Worm (Caenorhabditis elegans): ENCODE data around the gene sars-1.

sars-1 gene

DNA sequence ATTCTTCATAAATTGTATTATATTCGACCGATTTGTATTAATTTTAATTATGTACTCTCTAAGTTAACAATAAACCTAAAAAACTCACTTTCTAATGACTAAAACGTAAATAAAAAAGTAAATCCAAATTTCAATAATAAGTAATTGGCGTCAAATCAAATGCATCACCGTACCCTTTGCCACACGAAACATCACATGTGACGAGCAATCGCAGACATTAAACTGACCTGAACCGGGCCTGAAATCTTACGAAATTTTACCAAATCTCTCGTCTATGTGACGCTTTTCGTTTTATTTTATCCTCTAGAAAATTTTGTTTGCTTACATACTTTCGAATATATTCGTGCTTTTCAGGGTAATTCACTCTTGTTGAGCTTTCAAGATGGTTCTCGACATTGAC is at the start of gene sars-1, which contains the start of gene C47E12.2:
sars-1 (plus strand) TSS at position 355 of the 400 bp plus-strand sequence.
C47E12.2 (minus strand) TSS at position 131 of the 400 bp plus-strand sequence.
- TF ChIP-seq nhr-232 (tag; optimal IDR thresholded peaks at IDR 0.05) (no peak), pqm-1 (tag; optimal IDR thresholded peaks at IDR 0.05) (no peak), pha-2 (tag; optimal IDR thresholded peaks at IDR 0.05) (no peak), C38D4.7 (GFP tag; optimal IDR thresholded peaks at IDR 0.05) (no peak), ceh-24 (tag; optimal IDR thresholded peaks at IDR 0.05) (no peak), ceh-22 (tag; optimal IDR thresholded peaks at IDR 0.05) (no peak), ceh-9 (tag; optimal IDR thresholded peaks at IDR 0.05) (no peak), ceh-34 (tag; optimal IDR thresholded peaks at IDR 0.05) (no peak), hlh-6 (tag; optimal IDR thresholded peaks at IDR 0.05) (no peak), pat-9 (tag; optimal IDR thresholded peaks at IDR 0.05) (no peak), tbx-7 (tag; optimal IDR thresholded peaks at IDR 0.05) (no peak), hlh-13 (GFP tag; optimal IDR thresholded peaks at IDR 0.05) (no peak), K02D7.2 (tag; optimal IDR thresholded peaks at IDR 0.05) (no peak), ceh-30 (tag; optimal IDR thresholded peaks at IDR 0.05) (no peak), nhr-11 (tag; optimal IDR thresholded peaks at IDR 0.05) (no peak), dmd-4 (tag; optimal IDR thresholded peaks at IDR 0.05; ENCODE audit: borderline replicate concordance) (no peak)

DNA sequence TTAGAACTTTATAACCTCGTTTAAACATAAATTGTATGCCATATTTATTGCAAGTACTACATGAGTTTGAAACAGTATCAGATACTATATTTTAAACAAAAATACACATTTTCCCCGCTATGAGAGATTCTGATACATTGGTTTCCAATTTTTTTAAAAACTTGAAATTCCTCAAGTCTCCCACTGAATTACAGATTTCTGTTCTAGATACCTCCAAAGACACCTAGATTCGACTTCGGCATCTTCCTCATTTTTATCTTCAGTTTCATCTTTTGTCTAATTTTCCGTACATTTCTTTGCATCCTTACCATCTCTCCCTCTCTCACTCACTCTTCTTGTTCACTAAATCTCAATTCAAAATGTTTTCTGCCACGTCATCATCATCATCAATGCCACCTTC is 39.6 kb upstream of the sars-1 start, which contains the start of gene T13H10.2:
T13H10.2 (plus strand) TSS at position 301 of the 400 bp plus-strand sequence.
- no peak for TF ChIP-seq ceh-34 (tag; optimal IDR thresholded peaks at IDR 0.05)
- TF ChIP-seq mec-3 (tag; optimal IDR thresholded peaks at IDR 0.05; ENCODE audit: borderline replicate concordance): no peak
- TF ChIP-seq pha-2 (tag; optimal IDR thresholded peaks at IDR 0.05): no peak
- TF ChIP-seq dmd-4 (tag; optimal IDR thresholded peaks at IDR 0.05; ENCODE audit: borderline replicate concordance): no peak
- TF ChIP-seq rnt-1 (tag; optimal IDR thresholded peaks at IDR 0.05): no peak
- no peak for TF ChIP-seq npax-4 (tag; optimal IDR thresholded peaks at IDR 0.05)
- no peak for TF ChIP-seq ceh-9 (tag; optimal IDR thresholded peaks at IDR 0.05)
- TF ChIP-seq hlh-13 (GFP tag; optimal IDR thresholded peaks at IDR 0.05): no peak
- TF ChIP-seq ceh-30 (tag; optimal IDR thresholded peaks at IDR 0.05): no peak
- TF ChIP-seq unc-42 (tag; optimal IDR thresholded peaks at IDR 0.05): no peak
- TF ChIP-seq K09A11.1 (tag; optimal IDR thresholded peaks at IDR 0.05; ENCODE audit: insufficient read depth): no peak
- no peak for TF ChIP-seq nhr-11 (tag; optimal IDR thresholded peaks at IDR 0.05)

DNA sequence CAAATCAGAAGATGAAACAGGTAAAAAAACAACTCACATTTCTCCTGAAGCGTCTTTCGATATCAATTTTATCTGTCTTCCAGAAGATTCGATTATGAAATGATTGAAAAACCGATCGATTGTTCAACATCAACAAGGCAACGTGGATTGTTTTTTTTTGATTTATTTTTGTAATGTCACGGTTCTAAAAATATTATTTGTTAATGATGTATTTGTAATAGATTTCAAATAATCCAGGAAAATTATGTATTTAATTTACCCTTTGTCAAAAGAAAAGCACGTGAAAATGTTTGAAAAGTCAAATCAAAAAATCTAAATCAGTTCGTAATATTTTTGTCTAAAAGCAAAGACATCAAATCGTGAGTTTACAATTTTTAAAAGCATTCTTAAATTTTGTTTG is 34.4 kb upstream of the sars-1 start, which contains the start of the genes kin-5 and C47E12.11:
kin-5 (minus strand) TSS at position 101 of the 400 bp plus-strand sequence.
C47E12.11 (plus strand) TSS at position 320 of the 400 bp plus-strand sequence.
- TF ChIP-seq ceh-31 (tag; optimal IDR thresholded peaks at IDR 0.05) (no peak), fkh-10 (GFP tag; optimal IDR thresholded peaks at IDR 0.05) (no peak), ahr-1 (tag; optimal IDR thresholded peaks at IDR 0.05) (no peak), C08G9.2 (tag; optimal IDR thresholded peaks at IDR 0.05) (no peak), eyg-1 (tag; optimal IDR thresholded peaks at IDR 0.05) (no peak), elt-2 (tag; optimal IDR thresholded peaks at IDR 0.05) (no peak), hlh-6 (tag; optimal IDR thresholded peaks at IDR 0.05) (no peak), C38D4.7 (GFP tag; optimal IDR thresholded peaks at IDR 0.05) (no peak), K02D7.2 (tag; optimal IDR thresholded peaks at IDR 0.05) (no peak), pha-2 (tag; optimal IDR thresholded peaks at IDR 0.05) (no peak), pat-9 (tag; optimal IDR thresholded peaks at IDR 0.05) (no peak), ets-4 (tag; optimal IDR thresholded peaks at IDR 0.05) (no peak), T23F11.4 (GFP tag; optimal IDR thresholded peaks at IDR 0.05) (no peak), ceh-22 (tag; optimal IDR thresholded peaks at IDR 0.05) (no peak), dve-1 (tag; optimal IDR thresholded peaks at IDR 0.05) (no peak), ttx-3 (tag; optimal IDR thresholded peaks at IDR 0.05) (no peak), syd-9 (tag; optimal IDR thresholded peaks at IDR 0.05) (no peak), pha-4 (tag; optimal IDR thresholded peaks at IDR 0.05) (no peak)

- no peak for TF ChIP-seq rnt-1 (tag; optimal IDR thresholded peaks at IDR 0.05)
These were observed 30.9 kb upstream of the sars-1 start, which contains the start of the genes C47E12.12 and C47E12.10 for ce11 chrIV:9972629-9973028. TSS of gene C47E12.12 (minus strand) at chrIV:9972729. TSS of gene C47E12.10 (plus strand) at chrIV:9972800.

ce11 chrIV:9974392-9974791 is 29.1 kb upstream of the sars-1 start, which contains the start of gene C47E12.9:
TSS of gene C47E12.9 (plus strand) at chrIV:9974692.
- no peak for TF ChIP-seq pha-4 (tag; optimal IDR thresholded peaks at IDR 0.05)
- no peak for TF ChIP-seq pha-2 (tag; optimal IDR thresholded peaks at IDR 0.05)
- no peak for TF ChIP-seq fkh-10 (GFP tag; optimal IDR thresholded peaks at IDR 0.05)
- TF ChIP-seq fax-1 (tag; optimal IDR thresholded peaks at IDR 0.05): no peak
- TF ChIP-seq ceh-2 (tag; optimal IDR thresholded peaks at IDR 0.05): no peak
- no peak for TF ChIP-seq sox-4 (tag; optimal IDR thresholded peaks at IDR 0.05)
- TF ChIP-seq C38D4.7 (GFP tag; optimal IDR thresholded peaks at IDR 0.05): no peak
- TF ChIP-seq pat-9 (tag; optimal IDR thresholded peaks at IDR 0.05): no peak
- no peak for TF ChIP-seq eyg-1 (tag; optimal IDR thresholded peaks at IDR 0.05)
- no peak for TF ChIP-seq ceh-19 (GFP tag; optimal IDR thresholded peaks at IDR 0.05)
- TF ChIP-seq elt-4 (tag; optimal IDR thresholded peaks at IDR 0.05): no peak
- TF ChIP-seq K02D7.2 (tag; optimal IDR thresholded peaks at IDR 0.05): no peak
- no peak for TF ChIP-seq hlh-30 (tag; optimal IDR thresholded peaks at IDR 0.05; ENCODE audit: insufficient read depth)
- no peak for TF ChIP-seq hlh-6 (tag; optimal IDR thresholded peaks at IDR 0.05)
- no peak for TF ChIP-seq ttx-3 (tag; optimal IDR thresholded peaks at IDR 0.05)
- no peak for TF ChIP-seq npax-4 (tag; optimal IDR thresholded peaks at IDR 0.05)
- TF ChIP-seq syd-9 (tag; optimal IDR thresholded peaks at IDR 0.05): no peak
- TF ChIP-seq ets-4 (tag; optimal IDR thresholded peaks at IDR 0.05): no peak

All from whole organism, late embryonic.